Worm (Caenorhabditis elegans) whole organism, young adult: ENCODE results near the gene F26C11.4.

Source experiments
- F22D6.2 ChIP-seq: sonication (generic microtip); optimal IDR thresholded peaks from 2 replicates; lab custom pipeline; 2016; ENCODE audit warnings: mild to moderate bottlenecking, missing genetic modification characterization, missing compliant biosample characterization
- F39B2.1 ChIP-seq: fragments of 200-800 bp; sonication (Bioruptor generic); IDR thresholded peaks from 2 replicates; pipeline ENCODE4 v1.3.6; 2022; ENCODE audit warnings: missing genetic modification reagents, missing genetic modification characterization, missing compliant biosample characterization
- K12H6.12 ChIP-seq: fragments of 200-800 bp; sonication (Bioruptor generic); optimal IDR thresholded peaks from 2 replicates; lab custom pipeline; 2018; ENCODE audit warnings: mild to moderate bottlenecking, missing genetic modification characterization, missing compliant biosample characterization
- Y56A3A.18 ChIP-seq: fragments of 200-800 bp; sonication (Bioruptor generic); IDR thresholded peaks from 2 replicates; pipeline ENCODE4 v1.3.6; 2022; ENCODE audit warnings: missing genetic modification reagents, missing genetic modification characterization, missing compliant biosample characterization
- cebp-2 ChIP-seq: fragments of 200-800 bp; sonication (Bioruptor generic); IDR thresholded peaks from 2 replicates; pipeline ENCODE4 v1.3.6; 2022; ENCODE audit warnings: missing genetic modification characterization, missing compliant biosample characterization
- hlh-26 ChIP-seq: fragments of 200-800 bp; sonication (Bioruptor generic); conservative IDR thresholded peaks from 2 replicates; pipeline ENCODE4 v1.3.6; 2022; ENCODE audit warnings: missing genetic modification reagents, missing genetic modification characterization, missing compliant biosample characterization
- hmg-20 ChIP-seq: fragments of 200-800 bp; sonication (Bioruptor generic); IDR thresholded peaks from 2 replicates; pipeline ENCODE4 v1.3.6; 2022; ENCODE audit warnings: missing genetic modification reagents, missing genetic modification characterization, missing compliant biosample characterization
- lin-40 ChIP-seq: sonication (generic microtip); optimal IDR thresholded peaks from 2 replicates; lab custom pipeline; 2016; ENCODE audit warnings: missing genetic modification characterization, mild to moderate bottlenecking, missing compliant biosample characterization, missing genotype, missing genetic modification reagents
- somi-1 ChIP-seq: fragments of 200-800 bp; sonication (Bioruptor generic); optimal IDR thresholded peaks from 2 replicates; lab custom pipeline; 2018; ENCODE audit warnings: mild to moderate bottlenecking, missing genetic modification characterization, missing compliant biosample characterization
- unc-130 ChIP-seq: sonication (generic microtip); optimal IDR thresholded peaks from 2 replicates; lab custom pipeline; 2016; ENCODE audit warnings: missing genetic modification reagents, missing genetic modification characterization, missing compliant biosample characterization

DNA sequence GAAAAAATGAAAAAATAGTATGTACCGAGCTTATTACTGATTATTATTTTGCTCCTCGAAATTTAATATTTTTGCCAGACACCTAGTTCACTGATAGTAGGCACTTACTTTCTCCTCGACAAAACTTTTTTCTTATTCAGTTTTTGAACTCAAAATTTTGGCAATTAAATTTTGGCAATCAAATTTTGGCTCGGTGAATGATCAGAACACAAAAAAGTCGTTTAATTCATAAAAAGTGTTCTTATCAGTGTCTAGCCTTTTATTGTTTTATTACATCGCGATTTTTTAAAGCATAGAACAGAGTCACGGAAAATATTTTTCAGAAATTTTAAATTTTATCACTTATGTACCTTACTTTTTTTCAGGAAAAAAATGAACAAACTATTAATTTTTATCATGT lies 20.9 kb downstream of the F26C11.4 start:
- TF ChIP-seq F39B2.1 (GFP tag; lab: Robert Waterston, UW), result no peak
- no peak for TF ChIP-seq hlh-26
- no peak for TF ChIP-seq Y56A3A.18 (GFP tag; lab: Robert Waterston, UW)
- TF ChIP-seq hmg-20, result no peak
- TF ChIP-seq unc-130, result no peak
- TF ChIP-seq lin-40 (tag; lab: Kevin White, UChicago), result no peak
- TF ChIP-seq somi-1 (GFP tag; lab: Kevin White, UChicago), result no peak
- no peak for TF ChIP-seq F22D6.2 (tag; lab: Kevin White, UChicago)
- TF ChIP-seq K12H6.12, result no peak
- no peak for TF ChIP-seq cebp-2
